Fruit fly (Drosophila melanogaster): ENCODE results near the gene CG43725.

Gene CG43725

DNA sequence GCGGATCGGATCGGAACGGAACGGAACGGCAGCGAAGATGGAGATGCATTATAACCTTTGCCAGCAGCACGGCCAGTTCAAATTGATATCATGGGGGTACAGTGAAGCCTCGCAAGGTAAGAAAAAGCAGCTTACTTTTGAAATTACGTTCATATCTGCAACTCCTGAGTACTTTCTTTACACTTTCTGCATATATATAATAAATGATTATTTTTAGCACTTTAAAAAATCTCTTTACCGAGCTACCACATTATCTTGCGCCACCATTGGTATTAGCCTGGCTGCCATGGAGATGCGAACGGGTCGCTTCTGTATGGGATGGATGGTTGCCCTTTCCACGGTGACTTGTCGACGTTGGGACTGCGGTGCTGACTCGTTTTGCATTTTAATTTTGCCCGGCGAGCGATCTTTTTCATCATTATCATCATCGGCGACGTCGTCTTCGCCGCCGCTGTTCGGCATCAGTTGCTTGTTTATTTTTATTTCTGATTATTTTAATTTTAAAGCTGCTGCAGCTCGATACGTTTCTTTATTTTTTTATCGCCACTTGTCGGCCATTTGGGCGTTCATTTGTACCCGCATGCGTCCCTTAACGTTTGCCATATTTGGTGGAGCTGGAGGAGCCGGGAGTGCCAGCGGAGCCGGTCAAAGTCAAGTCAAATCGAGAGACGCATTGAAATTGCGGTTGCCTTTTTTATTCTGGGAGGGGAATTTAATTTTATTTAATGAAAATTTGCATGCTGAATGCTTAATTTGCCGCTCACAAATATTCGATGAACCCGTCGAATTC is 22.1 kb upstream of the CG43725 start (continued):
- no peak for TF ChIP-seq tx (GFP tag; optimal IDR thresholded peaks at IDR 0.05)
- peak; percentile 24 for TF ChIP-seq ind (GFP tag; optimal IDR thresholded peaks at IDR 0.05)
- TF ChIP-seq prd (optimal IDR thresholded peaks at IDR 0.05), result no peak
- TF ChIP-seq prd (GFP tag; IDR thresholded peaks at IDR 0.05), result peak; percentile 32; the same call in 1 of the 3 replicates
- peak; percentile 33 for TF ChIP-seq CG2678 (tag; optimal IDR thresholded peaks at IDR 0.05)
- TF ChIP-seq nerfin-2 (GFP tag; IDR thresholded peaks at IDR 0.05; ENCODE audit: partially characterized antibody), result no peak
- 0 out of 2 replicates have a peak, but pooled peaks have one; percentile 17 for TF ChIP-seq CG4730 (GFP tag; IDR thresholded peaks at IDR 0.05)
- peak; percentile 37 for TF ChIP-seq CG15269 (tag; optimal IDR thresholded peaks at IDR 0.05)
- TF ChIP-seq caup (GFP tag; optimal IDR thresholded peaks at IDR 0.05; ENCODE audit: severe bottlenecking), result no peak
- 0 out of 2 replicates have a peak, but pooled peaks have one; percentile 34 for TF ChIP-seq ranshi (GFP tag; IDR thresholded peaks at IDR 0.05)
- TF ChIP-seq Lhr (GFP tag; optimal IDR thresholded peaks at IDR 0.05), result no peak
- TF ChIP-seq tgo (GFP tag; IDR thresholded peaks at IDR 0.05), result 0 out of 3 replicates have a peak, but pooled peaks have one; percentile 26
- no peak for TF ChIP-seq Sox100B (GFP tag; optimal IDR thresholded peaks at IDR 0.05)
- peak; percentile 42; the same call in 1 of the 3 replicates for TF ChIP-seq Optix (GFP tag; IDR thresholded peaks at IDR 0.05)
- TF ChIP-seq CG11695 (GFP tag; IDR thresholded peaks at IDR 0.05), result peak; percentile 57; the same call in 1 of the 3 replicates
- peak; percentile 10; the same call in 1 of the 2 replicates for TF ChIP-seq onecut (GFP tag; IDR thresholded peaks at IDR 0.05)
- no peak for TF ChIP-seq sim (GFP tag; IDR thresholded peaks at IDR 0.05)
- TF ChIP-seq MBD-R2 (GFP tag; IDR thresholded peaks at IDR 0.05), result no peak
- TF ChIP-seq Hr78 (GFP tag; optimal IDR thresholded peaks at IDR 0.05), result peak in 1 of 2 experiments; percentile 62
- peak; percentile 74 for TF ChIP-seq Ptx1 (GFP tag; IDR thresholded peaks at IDR 0.05)
- TF ChIP-seq Ada2b (GFP tag; IDR thresholded peaks at IDR 0.05), result peak; percentile 52
- no peak for TF ChIP-seq trem (tag; optimal IDR thresholded peaks at IDR 0.05)
- TF ChIP-seq pan (optimal IDR thresholded peaks at IDR 0.05), result no peak
- TF ChIP-seq pan (GFP tag; optimal IDR thresholded peaks at IDR 0.05 in 1 of 2, IDR thresholded peaks at IDR 0.05 in 1 of 2), result peak in 1 of 2 experiments; percentile 75
- peak; percentile 50 for TF ChIP-seq CG11504 (tag; optimal IDR thresholded peaks at IDR 0.05)
- no peak for TF ChIP-seq Hand (GFP tag; optimal IDR thresholded peaks at IDR 0.05)
- peak; percentile 48; the same call in 1 of the 2 replicates for TF ChIP-seq Oaz (GFP tag; IDR thresholded peaks at IDR 0.05)
- TF ChIP-seq HLH54F (GFP tag; optimal IDR thresholded peaks at IDR 0.05), result no peak
- no peak for TF ChIP-seq btn (GFP tag; optimal IDR thresholded peaks at IDR 0.05)
- TF ChIP-seq seq (GFP tag; IDR thresholded peaks at IDR 0.05), result no peak
- TF ChIP-seq sens (GFP tag), result peak; percentile 13
- TF ChIP-seq Med (GFP tag), result peak; percentile 82
- no peak for TF ChIP-seq tin (GFP tag; optimal IDR thresholded peaks at IDR 0.05)
- peak; percentile 15 for TF ChIP-seq Vsx1 (GFP tag; optimal IDR thresholded peaks at IDR 0.05)
- peak; percentile 85 for TF ChIP-seq nom (GFP tag; optimal IDR thresholded peaks at IDR 0.05)
- peak; percentile 40 for TF ChIP-seq Oli (tag; optimal IDR thresholded peaks at IDR 0.05)
- TF ChIP-seq slbo (GFP tag; IDR thresholded peaks at IDR 0.05), result peak; percentile 29; the same call in 1 of the 2 replicates
- TF ChIP-seq Rx (GFP tag; IDR thresholded peaks at IDR 0.05), result 0 out of 2 replicates have a peak, but pooled peaks have one; percentile 11
- TF ChIP-seq CG13424 (tag; optimal IDR thresholded peaks at IDR 0.05), result peak; percentile 1
- TF ChIP-seq E2f2 (GFP tag; IDR thresholded peaks at IDR 0.05), result peak; percentile 21; the same call in 1 of the 2 replicates
- TF ChIP-seq hkb (optimal IDR thresholded peaks at IDR 0.05), result no peak
- peak; percentile 57 for TF ChIP-seq hkb (GFP tag; IDR thresholded peaks at IDR 0.05)
- TF ChIP-seq fd3F (GFP tag; optimal IDR thresholded peaks at IDR 0.05), result no peak
- peak; percentile 69 for TF ChIP-seq Drgx (GFP tag; IDR thresholded peaks at IDR 0.05)
- TF ChIP-seq gem (tag; optimal IDR thresholded peaks at IDR 0.05), result peak; percentile 42
- peak; percentile 34 for TF ChIP-seq CG7839 (tag; optimal IDR thresholded peaks at IDR 0.05)
- TF ChIP-seq CG7786 (GFP tag; optimal IDR thresholded peaks at IDR 0.05), result no peak
- TF ChIP-seq lmd (GFP tag; IDR thresholded peaks at IDR 0.05), result peak; percentile 46
- no peak for TF ChIP-seq Meics (GFP tag; optimal IDR thresholded peaks at IDR 0.05)
